Fruit fly (Drosophila melanogaster) whole organism, embryonic: ENCODE data around the gene RapGAP1.

Experiments used
- CG10543 ChIP-seq: fragments of 200-800 bp; sonication (Bioruptor generic); optimal IDR thresholded peaks from 3 replicates; lab custom pipeline; 2017; ENCODE audit warnings: missing biosample characterization, mild to moderate bottlenecking, missing genetic modification characterization, moderate library complexity
- CG1233 ChIP-seq: fragments of 200-800 bp; sonication (Bioruptor generic); optimal IDR thresholded peaks from 4 replicates; lab custom pipeline; 2018; ENCODE audit warnings: missing biosample characterization, mild to moderate bottlenecking, missing genetic modification characterization
- CG12391 ChIP-seq: fragments of 200-800 bp; sonication (Bioruptor generic); optimal IDR thresholded peaks from 3 replicates; lab custom pipeline; 2018; ENCODE audit warnings: missing biosample characterization, mild to moderate bottlenecking, missing genetic modification characterization, moderate library complexity
- CG13424 ChIP-seq: fragments of 200-800 bp; sonication (Bioruptor generic); optimal IDR thresholded peaks from 2 replicates; lab custom pipeline; 2019; ENCODE audit warnings: missing biosample characterization, mild to moderate bottlenecking, missing genetic modification characterization, moderate library complexity
- CG13624 ChIP-seq: fragments of 200-800 bp; sonication (Bioruptor generic); optimal IDR thresholded peaks from 2 replicates; lab custom pipeline; 2016; ENCODE audit warnings: missing biosample characterization, missing genetic modification characterization
- CG1602 ChIP-seq: fragments of 200-800 bp; sonication (Bioruptor generic); optimal IDR thresholded peaks from 3 replicates; lab custom pipeline; 2016; ENCODE audit warnings: missing biosample characterization, missing genetic modification characterization
- CG17359 ChIP-seq: fragments of 200-800 bp; sonication (Bioruptor generic); optimal IDR thresholded peaks from 3 replicates; lab custom pipeline; 2018; ENCODE audit warnings: missing biosample characterization, mild to moderate bottlenecking, missing genetic modification characterization, moderate library complexity
- CG18476 ChIP-seq: fragments of 200-800 bp; sonication (Bioruptor generic); optimal IDR thresholded peaks from 2 replicates; lab custom pipeline; 2016; ENCODE audit warnings: missing biosample characterization, mild to moderate bottlenecking, missing genetic modification characterization
- CG32767 ChIP-seq: fragments of 200-800 bp; sonication (Bioruptor generic); IDR thresholded peaks from 2 replicates; pipeline ENCODE4 v1.3.6; 2022; ENCODE audit warnings: missing biosample characterization, missing genetic modification characterization
- CG4424 ChIP-seq: fragments of 200-800 bp; sonication (Bioruptor generic); optimal IDR thresholded peaks from 3 replicates; lab custom pipeline; 2016; ENCODE audit warnings: missing biosample characterization, missing genetic modification characterization
- CG4617 ChIP-seq: fragments of 200-800 bp; sonication (Bioruptor generic); optimal IDR thresholded peaks from 3 replicates; lab custom pipeline; 2016; ENCODE audit warnings: missing biosample characterization, missing genetic modification characterization, borderline replicate concordance
- CG6683 ChIP-seq: fragments of 200-800 bp; sonication (Bioruptor generic); optimal IDR thresholded peaks from 2 replicates; lab custom pipeline; 2017; ENCODE audit warnings: missing biosample characterization, mild to moderate bottlenecking, missing genetic modification characterization, missing genetic modification reagents
- CG6791 ChIP-seq: fragments of 200-800 bp; sonication (Bioruptor generic); IDR thresholded peaks from 3 replicates; pipeline ENCODE4 v1.3.6; 2022; ENCODE audit warnings: missing biosample characterization, missing genetic modification characterization; ENCODE audit not compliant: partially characterized antibody
- CG7372 ChIP-seq: fragments of 200-800 bp; sonication (Bioruptor generic); IDR thresholded peaks from 2 replicates; pipeline ENCODE4 v1.3.6; 2022; ENCODE audit warnings: missing biosample characterization, missing genetic modification characterization
- CG7556 ChIP-seq: fragments of 200-800 bp; sonication (Bioruptor generic); optimal IDR thresholded peaks from 2 replicates; lab custom pipeline; 2017; ENCODE audit warnings: missing biosample characterization, mild to moderate bottlenecking, missing genetic modification characterization
- CG7745 ChIP-seq: fragments of 200-800 bp; sonication (Bioruptor generic); optimal IDR thresholded peaks from 2 replicates; lab custom pipeline; 2018; ENCODE audit warnings: missing biosample characterization, mild to moderate bottlenecking, missing genetic modification characterization, moderate library complexity
- CG7987 ChIP-seq: fragments of 200-800 bp; sonication (Bioruptor generic); optimal IDR thresholded peaks from 2 replicates; lab custom pipeline; 2018; ENCODE audit warnings: missing biosample characterization, mild to moderate bottlenecking, missing genetic modification characterization, moderate library complexity
- CkIIα-i1 ChIP-seq: fragments of 200-800 bp; sonication (Bioruptor generic); IDR thresholded peaks from 2 replicates; pipeline ENCODE4 v1.3.6; 2022; ENCODE audit warnings: missing biosample characterization, missing genetic modification characterization
- D ChIP-seq, 2 experiments: fragments of 200-800 bp in 1 of 2; fragments of >200 bp in 1 of 2; sonication (Bioruptor generic) in 1 of 2; optimal IDR thresholded peaks; 2 replicates in 1 of 2; 3 replicates in 1 of 2; lab custom pipeline; 2017; ENCODE audit warnings: mild to moderate bottlenecking in 1 of 2, missing biosample characterization in 1 of 2, missing genetic modification characterization in 1 of 2, missing genetic modification reagents in 1 of 2
- Dip2 ChIP-seq: fragments of 200-800 bp; sonication (Bioruptor generic); IDR thresholded peaks from 2 replicates; pipeline ENCODE4 v1.3.6; 2022; ENCODE audit warnings: missing biosample characterization, missing genetic modification characterization
- Dp ChIP-seq: fragments of 200-800 bp; sonication (Bioruptor generic); optimal IDR thresholded peaks from 2 replicates; lab custom pipeline; 2018; ENCODE audit warnings: missing biosample characterization, mild to moderate bottlenecking, missing genetic modification characterization, moderate library complexity
- E2f2 ChIP-seq: fragments of 200-800 bp; sonication (Bioruptor generic); IDR thresholded peaks from 2 replicates; pipeline ENCODE4 v1.3.6; 2022; ENCODE audit warnings: missing biosample characterization, missing genetic modification characterization
- Hr78 ChIP-seq, 2 experiments: fragments of 200-800 bp in 1 of 2; fragments of >200 bp in 1 of 2; sonication (Bioruptor generic) in 1 of 2; optimal IDR thresholded peaks; 2 replicates each; lab custom pipeline; 2017 to 2019; ENCODE audit warnings: missing biosample characterization in 2 of 2, missing genetic modification characterization in 2 of 2, mild to moderate bottlenecking in 1 of 2, moderate library complexity in 1 of 2
- Lpt ChIP-seq: fragments of >200 bp; optimal IDR thresholded peaks from 2 replicates; lab custom pipeline; 2018; ENCODE audit warnings: missing biosample characterization, missing genetic modification characterization
- Mad ChIP-seq: fragments of 200-800 bp; sonication (Bioruptor generic); optimal IDR thresholded peaks from 2 replicates; lab custom pipeline; 2016; ENCODE audit warnings: missing biosample characterization, missing genetic modification characterization
- PHDP ChIP-seq: fragments of 200-800 bp; sonication (Bioruptor generic); optimal IDR thresholded peaks from 3 replicates; lab custom pipeline; 2018; ENCODE audit warnings: missing biosample characterization, mild to moderate bottlenecking, missing genetic modification characterization, moderate library complexity
- Rx ChIP-seq: fragments of 200-800 bp; sonication (Bioruptor generic); IDR thresholded peaks from 2 replicates; pipeline ENCODE4 v1.3.6; 2022; ENCODE audit warnings: missing biosample characterization, missing genetic modification characterization
- Ssrp ChIP-seq: fragments of 200-800 bp; sonication (Bioruptor generic); optimal IDR thresholded peaks from 2 replicates; lab custom pipeline; 2018; ENCODE audit warnings: missing biosample characterization, mild to moderate bottlenecking, missing genetic modification characterization, moderate library complexity
- br ChIP-seq: fragments of >200 bp; optimal IDR thresholded peaks from 2 replicates; lab custom pipeline; 2017
- corto ChIP-seq: fragments of 200-800 bp; sonication (Bioruptor generic); optimal IDR thresholded peaks from 2 replicates; lab custom pipeline; 2016; ENCODE audit warnings: missing biosample characterization, mild to moderate bottlenecking, missing genetic modification characterization, moderate library complexity
- croc ChIP-seq: fragments of 200-800 bp; sonication (Bioruptor generic); conservative IDR thresholded peaks from 3 replicates; pipeline ENCODE4 v1.3.6; 2022; ENCODE audit warnings: missing biosample characterization, missing genetic modification characterization
- dmrt99B ChIP-seq: fragments of 200-800 bp; sonication (Bioruptor generic); optimal IDR thresholded peaks from 2 replicates; lab custom pipeline; 2018; ENCODE audit warnings: missing biosample characterization, mild to moderate bottlenecking, missing genetic modification characterization, moderate library complexity
- fd64A ChIP-seq: fragments of 200-800 bp; sonication (Bioruptor generic); optimal IDR thresholded peaks from 3 replicates; lab custom pipeline; 2018; ENCODE audit warnings: missing biosample characterization, mild to moderate bottlenecking, missing genetic modification characterization
- grau ChIP-seq: fragments of 200-800 bp; optimal IDR thresholded peaks from 3 replicates; lab custom pipeline; 2019; ENCODE audit warnings: missing biosample characterization, mild to moderate bottlenecking, missing genetic modification characterization, moderate library complexity
- gsb-n ChIP-seq: fragments of 200-800 bp; sonication (Bioruptor generic); optimal IDR thresholded peaks from 3 replicates; lab custom pipeline; 2018; ENCODE audit warnings: missing biosample characterization, mild to moderate bottlenecking, missing genetic modification characterization
- jigr1 ChIP-seq: fragments of 200-800 bp; sonication (Bioruptor generic); IDR thresholded peaks from 3 replicates; pipeline ENCODE4 v1.3.6; 2022; ENCODE audit warnings: missing biosample characterization, missing genetic modification characterization
- kah ChIP-seq: fragments of 200-800 bp; sonication (Bioruptor generic); optimal IDR thresholded peaks from 2 replicates; lab custom pipeline; 2018; ENCODE audit warnings: missing biosample characterization, mild to moderate bottlenecking, missing genetic modification characterization
- kay ChIP-seq: fragments of 200-800 bp; sonication (Bioruptor generic); optimal IDR thresholded peaks from 2 replicates; lab custom pipeline; 2016; ENCODE audit warnings: missing biosample characterization, missing genetic modification characterization
- ken ChIP-seq: fragments of 200-800 bp; sonication (Bioruptor generic); IDR thresholded peaks from 3 replicates; pipeline ENCODE4 v1.3.6; 2022; ENCODE audit warnings: missing biosample characterization, missing genetic modification characterization
- lola ChIP-seq, 3 experiments: fragments of >200 bp in 2 of 3; fragments of 200-800 bp in 1 of 3; sonication (Bioruptor generic) in 1 of 3; optimal IDR thresholded peaks; 2 replicates each; lab custom pipeline; 2017 to 2019; ENCODE audit warnings: missing biosample characterization in 3 of 3, missing genetic modification characterization in 3 of 3, mild to moderate bottlenecking in 1 of 3, moderate library complexity in 1 of 3
- nerfin-2 ChIP-seq: fragments of 200-800 bp; sonication (Bioruptor generic); IDR thresholded peaks from 2 replicates; pipeline ENCODE4 v1.3.6; 2022; ENCODE audit warnings: missing biosample characterization, missing genetic modification characterization; ENCODE audit not compliant: partially characterized antibody
- oc ChIP-seq: fragments of 200-800 bp; sonication (Bioruptor generic); optimal IDR thresholded peaks from 2 replicates; lab custom pipeline; 2018; ENCODE audit warnings: missing biosample characterization, mild to moderate bottlenecking, missing genetic modification characterization, moderate library complexity
- ranshi ChIP-seq: fragments of 200-800 bp; sonication (Bioruptor generic); IDR thresholded peaks from 2 replicates; pipeline ENCODE4 v1.3.6; 2022; ENCODE audit warnings: missing biosample characterization, missing genetic modification characterization
- sens ChIP-seq: fragments of 200-800 bp; sonication (Bioruptor generic); peaks from one replicate; lab custom pipeline; 2016; ENCODE audit warnings: missing biosample characterization, missing genetic modification characterization
- slp2 ChIP-seq: fragments of 200-800 bp; sonication (Bioruptor generic); optimal IDR thresholded peaks from 2 replicates; lab custom pipeline; 2016; ENCODE audit warnings: missing biosample characterization, missing genetic modification characterization
- tap ChIP-seq: fragments of 200-800 bp; optimal IDR thresholded peaks from 3 replicates; lab custom pipeline; 2019; ENCODE audit warnings: missing biosample characterization, mild to moderate bottlenecking, missing genetic modification characterization, moderate library complexity
- tio ChIP-seq: fragments of 200-800 bp; sonication (Bioruptor generic); optimal IDR thresholded peaks from 2 replicates; lab custom pipeline; 2017; ENCODE audit warnings: missing biosample characterization, missing genetic modification characterization, inconsistent platforms
- toy ChIP-seq: fragments of 200-800 bp; sonication (Bioruptor generic); IDR thresholded peaks from 2 replicates; pipeline ENCODE4 v1.3.6; 2022; ENCODE audit warnings: missing biosample characterization, missing genetic modification characterization
- tx ChIP-seq: fragments of 200-800 bp; sonication (Bioruptor generic); optimal IDR thresholded peaks from 2 replicates; lab custom pipeline; 2016; ENCODE audit warnings: missing biosample characterization, missing genetic modification characterization
- vfl ChIP-seq: fragments of 200-800 bp; sonication (Bioruptor generic); optimal IDR thresholded peaks from 2 replicates; lab custom pipeline; 2016; ENCODE audit warnings: missing biosample characterization, missing genetic modification characterization

The RapGAP1 gene

dm6 chr2L:7534917-7535316 lies 43.9 kb downstream of the RapGAP1 start (continued):
- TF ChIP-seq CG7987 = peak; percentile 86
- TF ChIP-seq oc = no peak
- peak; percentile 83 for TF ChIP-seq CG4424
- TF ChIP-seq CG6683 (GFP tag; lab: Kevin White, UChicago) = peak; percentile 31
- peak; percentile 66 for TF ChIP-seq CG13424 (tag; lab: Kevin White, UChicago)
- no peak for TF ChIP-seq br (lab: Kevin White, UChicago)
- TF ChIP-seq CkIIα-i1 (GFP tag; lab: Robert Waterston, UW) = no peak
- TF ChIP-seq CG6791 (GFP tag; lab: Robert Waterston, UW) = peak; percentile 59; the same call in 1 of the 3 replicates
- TF ChIP-seq tap (tag; lab: Kevin White, UChicago) = peak; percentile 39
- peak; percentile 82 for TF ChIP-seq CG1602 (GFP tag; lab: Kevin White, UChicago)
- TF ChIP-seq fd64A = no peak
- peak; percentile 76 for TF ChIP-seq CG1233 (GFP tag; lab: Kevin White, UChicago)
- TF ChIP-seq ranshi (GFP tag; lab: Robert Waterston, UW) = peak; percentile 69
- TF ChIP-seq Lpt (GFP tag; lab: Kevin White, UChicago) = no peak
- peak; percentile 14 for TF ChIP-seq gsb-n
- peak; percentile 72 for TF ChIP-seq PHDP (tag; lab: Kevin White, UChicago)
- TF ChIP-seq ken (GFP tag; lab: Robert Waterston, UW) = peak; percentile 76
- TF ChIP-seq CG12391 (tag; lab: Kevin White, UChicago) = peak; percentile 68
- TF ChIP-seq jigr1 (GFP tag; lab: Robert Waterston, UW) = no peak
- peak; percentile 81 for TF ChIP-seq Rx (GFP tag; lab: Robert Waterston, UW)
- peak; percentile 46 for TF ChIP-seq kay (GFP tag; lab: Kevin White, UChicago)
- TF ChIP-seq slp2 (GFP tag; lab: Kevin White, UChicago) = no peak
- TF ChIP-seq CG17359 (tag; lab: Kevin White, UChicago) = peak; percentile 89
- peak; percentile 50 for TF ChIP-seq CG7556
- TF ChIP-seq CG7372 (GFP tag; lab: Robert Waterston, UW) = peak; percentile 47; the same call in 1 of the 2 replicates
- TF ChIP-seq CG13624 (GFP tag; lab: Kevin White, UChicago) = peak; percentile 79
- TF ChIP-seq Hr78 (GFP tag; optimal IDR thresholded peaks at IDR 0.05; lab: Kevin White, UChicago) = no peak
- TF ChIP-seq Mad (GFP tag; lab: Kevin White, UChicago) = peak; percentile 78
- no peak for TF ChIP-seq CG18476 (GFP tag; lab: Kevin White, UChicago)
- TF ChIP-seq kah (GFP tag; lab: Kevin White, UChicago) = peak; percentile 13
- TF ChIP-seq CG10543 (GFP tag; lab: Kevin White, UChicago) = peak; percentile 66
- TF ChIP-seq Dip2 (GFP tag; lab: Robert Waterston, UW) = no peak
- TF ChIP-seq corto (GFP tag; lab: Kevin White, UChicago) = no peak
- peak; percentile 60 for TF ChIP-seq dmrt99B
- TF ChIP-seq E2f2 = peak; percentile 40; the same call in 1 of the 2 replicates
- TF ChIP-seq CG7745 (tag; lab: Kevin White, UChicago) = no peak
- TF ChIP-seq sens (GFP tag; lab: Kevin White, UChicago) = peak; percentile 56
- peak; percentile 70 for TF ChIP-seq CG4617 (GFP tag; lab: Kevin White, UChicago)
- no peak for TF ChIP-seq toy
- TF ChIP-seq tio (GFP tag; lab: Kevin White, UChicago) = peak; percentile 48
- no peak for TF ChIP-seq D (optimal IDR thresholded peaks at IDR 0.05; lab: Kevin White, UChicago)
- peak; percentile 28 for TF ChIP-seq D (GFP tag; optimal IDR thresholded peaks at IDR 0.05; lab: Kevin White, UChicago)
- TF ChIP-seq croc = peak; percentile 58; the same call in 2 of the 3 replicates
- TF ChIP-seq CG32767 (GFP tag; lab: Robert Waterston, UW) = peak; percentile 9; the same call in 1 of the 2 replicates
- TF ChIP-seq tx = peak; percentile 46
- TF ChIP-seq nerfin-2 = no peak
- peak; percentile 76 for TF ChIP-seq grau (tag; lab: Kevin White, UChicago)
- peak; percentile 25 for TF ChIP-seq Dp (GFP tag; lab: Kevin White, UChicago)
- TF ChIP-seq lola (GFP tag; optimal IDR thresholded peaks at IDR 0.05; lab: Kevin White, UChicago) = peak in 1 of 3 experiments; percentile 25
- peak; percentile 45 for TF ChIP-seq vfl (GFP tag; lab: Kevin White, UChicago)
- peak; percentile 18 for TF ChIP-seq Ssrp (tag; lab: Kevin White, UChicago)
